Worm (Caenorhabditis elegans): ENCODE data around the gene C45B11.6.

DNA sequence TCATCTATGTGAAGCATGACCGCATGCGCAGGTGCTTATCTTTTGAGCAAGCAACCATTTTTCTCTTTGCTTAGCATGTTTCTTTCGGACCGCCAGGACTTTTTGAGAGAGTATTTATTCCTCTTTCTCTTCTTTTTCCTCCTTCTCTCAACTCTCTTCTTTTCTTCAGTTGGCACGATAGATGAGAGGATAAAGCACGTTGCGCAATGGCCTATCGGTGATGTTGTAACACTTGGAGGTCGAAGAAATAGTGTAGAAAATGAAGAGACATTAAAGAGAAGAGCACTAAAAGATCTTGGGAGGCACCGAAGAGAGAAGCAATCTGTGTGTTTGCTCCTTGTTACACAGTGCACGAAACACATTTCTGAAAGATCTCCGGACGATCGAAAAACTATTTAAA is 39.8 kb downstream of the C45B11.6 start:
- TF ChIP-seq nhr-232 (tag; optimal IDR thresholded peaks at IDR 0.05) (no peak), Y22D7AL.16 (tag; optimal IDR thresholded peaks at IDR 0.05) (no peak), fkh-10 (GFP tag; optimal IDR thresholded peaks at IDR 0.05) (no peak)

All from whole organism, late embryonic.